Fruit fly (Drosophila melanogaster): ENCODE measurements around the gene CG9004.
A peak's percentile ranks its signal among the peaks of the same experiment; 100 is the strongest.

dm6 chr3L:2371882-2372281 lies 1.6 kb upstream of the CG9004 start, which contains the start of the genes CG1317 and CG8993:
- TF ChIP-seq CG17361 (GFP tag; IDR thresholded peaks at IDR 0.05) (peak; percentile 74; the same call in 2 of the 3 replicates), CG1024 (GFP tag; IDR thresholded peaks at IDR 0.05) (no peak), CG4404 (GFP tag; IDR thresholded peaks at IDR 0.05) (peak; percentile 43; the same call in 1 of the 2 replicates), Sox102F (GFP tag; optimal IDR thresholded peaks at IDR 0.05) (peak; percentile 62), lbe (GFP tag; optimal IDR thresholded peaks at IDR 0.05) (no peak), gsb (GFP tag; IDR thresholded peaks at IDR 0.05) (no peak), HmgZ (tag; optimal IDR thresholded peaks at IDR 0.05) (peak; percentile 61), CG3281 (GFP tag; optimal IDR thresholded peaks at IDR 0.05) (peak; percentile 19), Usf (GFP tag; optimal IDR thresholded peaks at IDR 0.05) (no peak), CG12104 (GFP tag; optimal IDR thresholded peaks at IDR 0.05) (no peak), H2.0 (GFP tag; IDR thresholded peaks at IDR 0.05) (no peak), fd102C (GFP tag; optimal IDR thresholded peaks at IDR 0.05) (no peak), CG4328 (GFP tag; optimal IDR thresholded peaks at IDR 0.05) (peak; percentile 20), Max (GFP tag; optimal IDR thresholded peaks at IDR 0.05) (peak; percentile 40)
